Worm (Caenorhabditis elegans) whole organism, midembryonic: ENCODE results near the gene nstp-10.

ENCODE experiments used
- T22C8.4 ChIP-seq: fragments of 200-800 bp; sonication (Bioruptor generic); IDR thresholded peaks from 2 replicates; pipeline ENCODE4 v1.3.6; 2022; ENCODE audit warnings: missing genetic modification characterization, missing compliant biosample characterization
- cog-1 ChIP-seq: sonication (generic microtip); optimal IDR thresholded peaks from 2 replicates; lab custom pipeline; 2016; ENCODE audit warnings: missing genetic modification characterization, missing compliant biosample characterization
- flt-1 ChIP-seq: fragments of 200-800 bp; sonication (Bioruptor generic); IDR thresholded peaks from 2 replicates; pipeline ENCODE4 v1.3.6; 2022; ENCODE audit warnings: missing genetic modification characterization, missing compliant biosample characterization
- klf-2 ChIP-seq: fragments of 200-800 bp; sonication (Bioruptor generic); conservative IDR thresholded peaks from 2 replicates; pipeline ENCODE4 v1.3.6; 2022; ENCODE audit warnings: missing genetic modification reagents, missing genetic modification characterization, missing compliant biosample characterization
- med-1 ChIP-seq: sonication (generic microtip); optimal IDR thresholded peaks from 2 replicates; lab custom pipeline; 2017; ENCODE audit warnings: missing genetic modification characterization, mild to moderate bottlenecking, missing compliant biosample characterization, antibody characterized with exemption, missing genetic modification reagents; ENCODE audit not compliant: insufficient read depth
- ref-1 ChIP-seq: fragments of 200-800 bp; sonication (Bioruptor generic); conservative IDR thresholded peaks from 2 replicates; pipeline ENCODE4 v1.3.6; 2022; ENCODE audit warnings: missing genetic modification reagents, missing genetic modification characterization, missing compliant biosample characterization
- tab-1 ChIP-seq: fragments of 200-800 bp; sonication (Bioruptor generic); IDR thresholded peaks from 2 replicates; pipeline ENCODE4 v1.3.6; 2022; ENCODE audit warnings: missing genetic modification characterization, missing compliant biosample characterization
- ztf-23 ChIP-seq: fragments of 200-800 bp; sonication (Bioruptor generic); IDR thresholded peaks from 2 replicates; pipeline ENCODE4 v1.3.6; 2022; ENCODE audit warnings: missing genetic modification reagents, missing genetic modification characterization, missing compliant biosample characterization
- ztf-29 ChIP-seq: fragments of 200-800 bp; sonication (Bioruptor generic); IDR thresholded peaks from 2 replicates; pipeline ENCODE4 v1.3.6; 2022; ENCODE audit warnings: missing genetic modification reagents, missing genetic modification characterization, missing compliant biosample characterization

DNA sequence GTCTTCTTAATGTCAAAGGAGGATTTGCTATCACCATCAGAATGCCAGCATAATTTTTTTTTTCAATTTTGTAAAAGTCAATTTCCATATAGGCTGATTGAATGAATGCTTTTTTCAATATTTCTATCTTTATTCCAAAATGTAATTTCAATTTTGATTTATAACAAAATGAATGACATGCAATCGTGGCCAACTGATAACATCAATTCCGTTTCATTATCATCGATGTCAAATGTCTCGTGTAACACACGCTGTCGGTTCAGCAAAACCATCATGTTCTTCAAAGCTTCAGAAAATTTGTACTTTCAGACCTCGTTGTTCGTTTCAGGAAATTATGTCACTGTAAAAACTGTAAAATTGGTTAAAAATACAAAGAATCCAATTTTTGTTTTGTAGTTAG, 42.7 kb downstream of the nstp-10 start:
- TF ChIP-seq flt-1 (no peak), med-1 (GFP tag; lab: Kevin White, UChicago) (no peak), T22C8.4 (GFP tag; lab: Robert Waterston, UW) (no peak), cog-1 (tag; lab: Kevin White, UChicago) (no peak), ztf-29 (GFP tag; lab: Robert Waterston, UW) (no peak), ztf-23 (no peak), ref-1 (GFP tag; lab: Robert Waterston, UW) (no peak), tab-1 (GFP tag; lab: Robert Waterston, UW) (no peak), klf-2 (GFP tag; lab: Robert Waterston, UW) (no peak)
